Worm (Caenorhabditis elegans): ENCODE measurements around the gene F58G11.4.

F58G11.4 gene

DNA sequence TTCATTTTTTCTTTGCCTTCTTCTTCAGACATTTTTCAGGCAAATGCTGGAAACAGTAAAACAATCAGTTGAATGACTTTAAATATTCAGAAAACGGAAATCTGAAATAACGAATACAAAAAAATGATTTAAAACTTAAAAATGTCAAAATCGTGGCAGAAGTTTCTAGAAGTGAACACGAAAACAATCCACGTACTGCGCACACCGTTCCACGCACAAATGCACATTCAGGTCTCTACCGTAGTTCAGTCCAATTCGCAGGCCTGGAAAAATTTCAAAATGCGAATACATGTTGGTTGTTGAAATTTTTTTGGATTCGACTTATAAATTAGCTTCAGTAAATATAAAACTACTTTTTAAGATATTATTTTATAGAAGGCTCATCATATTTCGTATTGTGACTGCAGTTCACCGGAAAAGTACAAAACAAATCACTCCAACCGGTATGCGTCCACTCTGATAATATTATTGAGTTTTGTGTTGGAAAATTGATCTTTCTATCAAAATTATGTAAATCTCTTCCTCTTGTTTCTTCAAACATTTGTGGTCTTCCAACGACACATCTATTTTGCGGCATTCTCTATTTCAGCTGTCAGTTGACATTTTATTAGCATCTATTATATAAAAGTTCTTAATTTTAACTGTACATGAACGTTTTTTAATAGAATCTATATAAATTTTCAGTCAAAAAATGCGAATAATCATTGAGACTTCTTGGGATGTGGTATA, at the start of gene F58G11.4, which contains the start of gene mip-2:
Gene F58G11.4 (plus strand): TSS at position 679 of the 729 bp plus-strand sequence.
Gene mip-2 (minus strand): TSS at position 48 of the 729 bp plus-strand sequence.
- TF ChIP-seq klf-2 (GFP tag; conservative IDR thresholded peaks at IDR 0.05) (no peak), tab-1 (GFP tag; IDR thresholded peaks at IDR 0.05) (no peak), ztf-23 (GFP tag; IDR thresholded peaks at IDR 0.05) (no peak), T22C8.4 (GFP tag; IDR thresholded peaks at IDR 0.05) (no peak), med-1 (GFP tag; optimal IDR thresholded peaks at IDR 0.05; ENCODE audit: insufficient read depth) (no peak), flt-1 (GFP tag; IDR thresholded peaks at IDR 0.05) (no peak), ref-1 (GFP tag; conservative IDR thresholded peaks at IDR 0.05) (no peak), ztf-29 (GFP tag; IDR thresholded peaks at IDR 0.05) (no peak), cog-1 (tag; optimal IDR thresholded peaks at IDR 0.05) (no peak)

DNA sequence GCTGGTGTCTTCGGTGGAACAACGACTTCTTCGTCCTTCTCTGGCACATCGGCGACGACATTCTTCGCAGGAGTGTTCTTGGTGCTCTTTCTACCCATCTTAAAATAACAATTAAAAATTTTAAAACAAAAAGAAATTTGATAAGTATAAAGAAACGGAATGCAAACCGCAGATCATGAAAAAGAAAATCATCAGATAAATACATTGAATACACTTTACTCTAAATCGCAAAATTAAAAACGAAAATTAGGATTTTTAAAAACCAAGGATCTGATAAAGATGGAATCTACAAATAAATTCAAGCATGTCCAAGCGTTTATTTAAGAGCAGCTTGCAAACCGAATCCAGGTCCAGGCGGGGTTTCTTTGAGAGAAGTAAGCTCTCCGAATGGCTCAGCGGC, 48.0 kb upstream of the F58G11.4 start, which contains the start of gene F53F4.11:
Gene F53F4.11 (minus strand): TSS at position 101 of the 400 bp plus-strand sequence.
- TF ChIP-seq flt-1 (GFP tag; IDR thresholded peaks at IDR 0.05) (no peak), klf-2 (GFP tag; conservative IDR thresholded peaks at IDR 0.05) (no peak), med-1 (GFP tag; optimal IDR thresholded peaks at IDR 0.05; ENCODE audit: insufficient read depth) (no peak), cog-1 (tag; optimal IDR thresholded peaks at IDR 0.05) (no peak), ztf-29 (GFP tag; IDR thresholded peaks at IDR 0.05) (no peak), ztf-23 (GFP tag; IDR thresholded peaks at IDR 0.05) (no peak), tab-1 (GFP tag; IDR thresholded peaks at IDR 0.05) (no peak), T22C8.4 (GFP tag; IDR thresholded peaks at IDR 0.05) (no peak), ref-1 (GFP tag; conservative IDR thresholded peaks at IDR 0.05) (no peak)

DNA sequence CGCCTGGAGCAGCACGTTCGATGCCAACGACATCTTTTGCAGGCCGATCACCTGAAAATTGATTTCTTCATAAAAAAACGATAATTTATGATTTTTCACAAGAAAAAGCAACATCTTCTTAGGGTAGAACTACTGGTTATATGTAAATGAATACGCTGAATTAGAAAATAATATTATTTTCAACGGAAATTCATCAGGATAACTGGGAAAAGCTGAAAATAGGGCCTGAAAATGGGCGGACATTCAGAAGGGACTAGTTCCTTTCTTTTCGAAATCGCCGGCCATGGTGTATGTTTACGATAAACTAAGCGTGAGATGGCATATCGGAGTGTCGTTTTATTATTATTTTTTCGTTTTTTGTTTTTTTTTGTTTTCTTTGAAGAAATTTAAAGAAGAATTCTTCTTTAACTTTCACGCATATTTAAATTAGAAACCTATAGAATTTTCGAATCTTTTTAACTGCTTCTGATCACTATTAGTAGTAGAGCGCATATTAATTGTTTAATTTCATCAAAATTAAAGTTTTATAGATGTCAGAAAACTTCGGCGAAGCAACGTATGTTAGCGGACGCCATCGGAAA, 46.8 kb upstream of the F58G11.4 start, which contains the start of the genes nduv-2 and F53F4.12:
Gene nduv-2 (minus strand): TSS at position 51 of the 581 bp plus-strand sequence.
Gene F53F4.12 (plus strand): TSS at position 531 of the 581 bp plus-strand sequence.
- TF ChIP-seq med-1 (GFP tag; optimal IDR thresholded peaks at IDR 0.05; ENCODE audit: insufficient read depth), result no peak
- no peak for TF ChIP-seq cog-1 (tag; optimal IDR thresholded peaks at IDR 0.05)
- no peak for TF ChIP-seq ztf-29 (GFP tag; IDR thresholded peaks at IDR 0.05)
- TF ChIP-seq ztf-23 (GFP tag; IDR thresholded peaks at IDR 0.05), result no peak
- no peak for TF ChIP-seq tab-1 (GFP tag; IDR thresholded peaks at IDR 0.05)

ce11 chrV:13627103-13627623, 45.2 kb upstream of the F58G11.4 start, which contains the start of gene sde-2:
TSS of gene sde-2 (plus strand) at chrV:13627573.
- TF ChIP-seq T22C8.4 (GFP tag; IDR thresholded peaks at IDR 0.05) (no peak), flt-1 (GFP tag; IDR thresholded peaks at IDR 0.05) (no peak), med-1 (GFP tag; optimal IDR thresholded peaks at IDR 0.05; ENCODE audit: insufficient read depth) (no peak), tab-1 (GFP tag; IDR thresholded peaks at IDR 0.05) (no peak), ztf-29 (GFP tag; IDR thresholded peaks at IDR 0.05) (no peak), cog-1 (tag; optimal IDR thresholded peaks at IDR 0.05) (no peak), ztf-23 (GFP tag; IDR thresholded peaks at IDR 0.05) (no peak), klf-2 (GFP tag; conservative IDR thresholded peaks at IDR 0.05) (no peak), ref-1 (GFP tag; conservative IDR thresholded peaks at IDR 0.05) (no peak)

DNA sequence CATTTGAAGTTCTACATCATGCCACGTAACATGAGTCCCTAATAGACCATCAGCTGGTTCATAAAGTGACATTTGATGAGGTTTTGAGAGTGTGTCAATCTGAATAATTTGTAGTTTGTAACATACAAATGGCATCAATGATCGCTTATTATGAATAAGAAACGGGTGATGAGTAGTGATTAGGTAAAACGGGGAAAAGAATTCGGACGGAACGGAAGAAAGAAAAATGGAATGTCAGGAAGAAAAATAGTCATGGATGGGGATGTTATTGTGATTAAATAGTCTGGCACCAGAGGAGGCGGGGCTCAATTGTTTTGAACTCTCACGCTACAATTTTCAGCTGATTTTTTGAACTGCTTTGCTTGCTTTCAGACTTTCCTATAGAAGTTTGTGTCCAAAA, 38.2 kb upstream of the F58G11.4 start, which contains the start of gene H37A05.2:
Gene H37A05.2 (minus strand): TSS at position 101 of the 400 bp plus-strand sequence.
- TF ChIP-seq flt-1 (GFP tag; IDR thresholded peaks at IDR 0.05) (no peak), tab-1 (GFP tag; IDR thresholded peaks at IDR 0.05) (no peak), T22C8.4 (GFP tag; IDR thresholded peaks at IDR 0.05) (no peak), med-1 (GFP tag; optimal IDR thresholded peaks at IDR 0.05; ENCODE audit: insufficient read depth) (no peak), ztf-29 (GFP tag; IDR thresholded peaks at IDR 0.05) (no peak), klf-2 (GFP tag; conservative IDR thresholded peaks at IDR 0.05) (no peak), ztf-23 (GFP tag; IDR thresholded peaks at IDR 0.05) (no peak), cog-1 (tag; optimal IDR thresholded peaks at IDR 0.05) (no peak)

- TF ChIP-seq tab-1 (GFP tag; IDR thresholded peaks at IDR 0.05) (no peak), flt-1 (GFP tag; IDR thresholded peaks at IDR 0.05) (no peak), klf-2 (GFP tag; conservative IDR thresholded peaks at IDR 0.05) (no peak), ztf-29 (GFP tag; IDR thresholded peaks at IDR 0.05) (no peak), cog-1 (tag; optimal IDR thresholded peaks at IDR 0.05) (no peak), ref-1 (GFP tag; conservative IDR thresholded peaks at IDR 0.05) (no peak)
Measured at ce11 chrV:13636411-13636810, 36.0 kb upstream of the F58G11.4 start.

DNA sequence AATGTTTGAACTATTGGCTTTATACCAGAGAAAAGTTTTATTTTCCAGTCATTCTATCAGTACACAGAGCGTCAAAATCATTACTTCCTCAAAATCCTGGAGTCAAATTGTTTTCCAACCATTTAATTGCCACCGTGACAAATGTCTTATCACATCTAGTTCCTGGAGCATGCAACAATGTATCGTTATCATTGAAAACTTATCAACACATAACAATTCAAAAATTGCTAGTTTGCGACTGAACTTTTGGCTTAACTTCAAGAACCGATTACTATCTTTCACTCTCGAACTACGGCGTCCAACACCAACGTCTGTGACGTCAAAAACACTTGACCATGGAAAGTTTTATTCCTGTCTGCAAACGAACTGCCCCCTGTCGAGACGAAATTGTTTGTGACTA, 34.3 kb upstream of the F58G11.4 start:
- TF ChIP-seq ref-1 (GFP tag; conservative IDR thresholded peaks at IDR 0.05) (no peak), flt-1 (GFP tag; IDR thresholded peaks at IDR 0.05) (no peak), cog-1 (tag; optimal IDR thresholded peaks at IDR 0.05) (no peak), ztf-29 (GFP tag; IDR thresholded peaks at IDR 0.05) (no peak), med-1 (GFP tag; optimal IDR thresholded peaks at IDR 0.05; ENCODE audit: insufficient read depth) (no peak), tab-1 (GFP tag; IDR thresholded peaks at IDR 0.05) (no peak), ztf-23 (GFP tag; IDR thresholded peaks at IDR 0.05) (no peak), klf-2 (GFP tag; conservative IDR thresholded peaks at IDR 0.05) (no peak), T22C8.4 (GFP tag; IDR thresholded peaks at IDR 0.05) (no peak)

ce11 chrV:13645848-13646578, 26.4 kb upstream of the F58G11.4 start:
- TF ChIP-seq flt-1 (GFP tag; IDR thresholded peaks at IDR 0.05) (peak; percentile 31), T22C8.4 (GFP tag; IDR thresholded peaks at IDR 0.05) (no peak), ref-1 (GFP tag; conservative IDR thresholded peaks at IDR 0.05) (no peak; the same call in 1 of the 2 replicates), ztf-23 (GFP tag; IDR thresholded peaks at IDR 0.05) (peak; percentile 51; the same call in 1 of the 2 replicates), med-1 (GFP tag; optimal IDR thresholded peaks at IDR 0.05; ENCODE audit: insufficient read depth) (no peak), tab-1 (GFP tag; IDR thresholded peaks at IDR 0.05) (peak; percentile 68; the same call in 1 of the 2 replicates), klf-2 (GFP tag; conservative IDR thresholded peaks at IDR 0.05) (peak; percentile 70), ztf-29 (GFP tag; IDR thresholded peaks at IDR 0.05) (peak; percentile 47; the same call in 1 of the 2 replicates), cog-1 (tag; optimal IDR thresholded peaks at IDR 0.05) (no peak)

Data from whole organism, midembryonic.